Fruit fly (Drosophila melanogaster) whole organism, prepupa: ENCODE measurements around the gene daw.

ENCODE experiments used
- Blimp-1 ChIP-seq: fragments of 200-800 bp; sonication (Bioruptor generic); optimal IDR thresholded peaks from 3 replicates; lab custom pipeline; 2017; ENCODE audit warnings: missing biosample characterization, missing genetic modification characterization, mild to moderate bottlenecking, moderate library complexity, missing genetic modification reagents
- CG16779 ChIP-seq: fragments of 200-800 bp; sonication (Bioruptor generic); optimal IDR thresholded peaks from 3 replicates; lab custom pipeline; 2017; ENCODE audit warnings: missing biosample characterization, mild to moderate bottlenecking, missing genetic modification characterization
- CG3919 ChIP-seq: fragments of 200-800 bp; sonication (Bioruptor generic); optimal IDR thresholded peaks from 3 replicates; lab custom pipeline; 2016; ENCODE audit warnings: missing biosample characterization, missing genetic modification characterization
- CG6163 ChIP-seq: fragments of 200-800 bp; sonication (Bioruptor generic); IDR thresholded peaks from 3 replicates; pipeline ENCODE4 v1.3.6; 2022; ENCODE audit warnings: missing biosample characterization, missing genetic modification characterization
- CG7368 ChIP-seq: fragments of 200-800 bp; sonication (Bioruptor generic); optimal IDR thresholded peaks from 3 replicates; lab custom pipeline; 2016; ENCODE audit warnings: missing biosample characterization, missing genetic modification characterization
- Ets21C ChIP-seq: fragments of 200-800 bp; sonication (Bioruptor generic); optimal IDR thresholded peaks from 3 replicates; lab custom pipeline; 2016; ENCODE audit warnings: missing biosample characterization, missing genetic modification characterization
- Gug ChIP-seq: fragments of 200-800 bp; sonication (Bioruptor generic); IDR thresholded peaks from 2 replicates; pipeline ENCODE4 v1.3.6; 2022; ENCODE audit warnings: missing biosample characterization, missing genetic modification characterization
- Hr4 ChIP-seq: fragments of 200-800 bp; sonication (Bioruptor generic); optimal IDR thresholded peaks from 3 replicates; lab custom pipeline; 2016; ENCODE audit warnings: missing biosample characterization, missing genetic modification characterization
- OdsH ChIP-seq: fragments of 200-800 bp; sonication (Bioruptor generic); optimal IDR thresholded peaks from 3 replicates; lab custom pipeline; 2016; ENCODE audit warnings: missing biosample characterization, missing genetic modification characterization
- Sox102F ChIP-seq: fragments of 200-800 bp; sonication (Bioruptor generic); optimal IDR thresholded peaks from 2 replicates; lab custom pipeline; 2016; ENCODE audit warnings: missing biosample characterization, mild to moderate bottlenecking, missing genetic modification characterization
- Sox14 ChIP-seq: fragments of 200-800 bp; sonication (Bioruptor generic); optimal IDR thresholded peaks from 3 replicates; lab custom pipeline; 2016; ENCODE audit warnings: missing biosample characterization, missing genetic modification characterization
- acj6 ChIP-seq: fragments of 200-800 bp; sonication (Bioruptor generic); optimal IDR thresholded peaks from 3 replicates; lab custom pipeline; 2016; ENCODE audit warnings: missing biosample characterization, missing genetic modification characterization

- TF ChIP-seq Hr4 (GFP tag; lab: Kevin White, UChicago) (no peak), OdsH (GFP tag; lab: Kevin White, UChicago) (no peak), CG16779 (tag; lab: Kevin White, UChicago) (peak; percentile 76), Gug (no peak), CG3919 (GFP tag; lab: Kevin White, UChicago) (peak; percentile 72), acj6 (GFP tag; lab: Kevin White, UChicago) (no peak), Sox14 (GFP tag; lab: Kevin White, UChicago) (peak; percentile 38), CG7368 (GFP tag; lab: Kevin White, UChicago) (peak; percentile 68), Blimp-1 (GFP tag; lab: Kevin White, UChicago) (peak; percentile 41), Ets21C (no peak), CG6163 (GFP tag; lab: Robert Waterston, UW) (peak; percentile 60; the same call in 2 of the 3 replicates), Sox102F (peak; percentile 59)
These were observed at the start of gene daw for dm6 chr2L:2804634-2805311.
